Worm (Caenorhabditis elegans) whole organism, young adult: ENCODE data around the gene srbc-57.

Experiments
- B0035.1 ChIP-seq: sonication (generic microtip); optimal IDR thresholded peaks from 2 replicates; lab custom pipeline; 2016; ENCODE audit warnings: missing genetic modification characterization, mild to moderate bottlenecking, missing compliant biosample characterization, missing genotype, missing genetic modification reagents
- F10E7.11 ChIP-seq: sonication (generic microtip); optimal IDR thresholded peaks from 2 replicates; lab custom pipeline; 2017; ENCODE audit warnings: mild to moderate bottlenecking, missing genetic modification characterization, moderate library complexity, missing compliant biosample characterization
- F37B4.10 ChIP-seq: fragments of 200-800 bp; sonication (Bioruptor generic); IDR thresholded peaks from 2 replicates; pipeline ENCODE4 v1.3.6; 2022; ENCODE audit warnings: missing genetic modification characterization, missing compliant biosample characterization
- F57A8.1 ChIP-seq: fragments of 200-800 bp; sonication (Bioruptor generic); optimal IDR thresholded peaks from 2 replicates; lab custom pipeline; 2018; ENCODE audit warnings: mild to moderate bottlenecking, missing genetic modification characterization, moderate library complexity, missing compliant biosample characterization
- K12H6.12 ChIP-seq: fragments of 200-800 bp; sonication (Bioruptor generic); optimal IDR thresholded peaks from 2 replicates; lab custom pipeline; 2018; ENCODE audit warnings: mild to moderate bottlenecking, missing genetic modification characterization, missing compliant biosample characterization
- Y67H2A.10 ChIP-seq: fragments of 200-800 bp; sonication (Bioruptor generic); conservative IDR thresholded peaks from 2 replicates; pipeline ENCODE4 v1.3.6; 2022; ENCODE audit warnings: missing genetic modification reagents, missing genetic modification characterization, missing compliant biosample characterization
- ZK185.1 ChIP-seq: sonication (generic microtip); optimal IDR thresholded peaks from 2 replicates; lab custom pipeline; 2016; ENCODE audit warnings: mild to moderate bottlenecking, missing genetic modification characterization, missing compliant biosample characterization; ENCODE audit not compliant: poor library complexity, severe bottlenecking
- ama-1 ChIP-seq, 3 experiments: fragments of 150-350 bp in 1 of 3; sonication (generic microtip) in 2 of 3; optimal IDR thresholded peaks; 2 replicates each; lab custom pipeline; 2014 to 2018; ENCODE audit warnings: missing biosample characterization in 2 of 3, missing genetic modification characterization in 2 of 3, missing genetic modification reagents in 2 of 3
- ccch-3 ChIP-seq: fragments of 200-800 bp; sonication (Bioruptor generic); optimal IDR thresholded peaks from 2 replicates; lab custom pipeline; 2018; ENCODE audit warnings: mild to moderate bottlenecking, missing genetic modification characterization, missing compliant biosample characterization
- cebp-2 ChIP-seq: fragments of 200-800 bp; sonication (Bioruptor generic); IDR thresholded peaks from 2 replicates; pipeline ENCODE4 v1.3.6; 2022; ENCODE audit warnings: missing genetic modification characterization, missing compliant biosample characterization
- ceh-100 ChIP-seq: fragments of 200-800 bp; sonication (Bioruptor generic); IDR thresholded peaks from 2 replicates; pipeline ENCODE4 v1.3.6; 2022; ENCODE audit warnings: missing genetic modification reagents, missing genetic modification characterization, missing compliant biosample characterization
- egrh-3 ChIP-seq: fragments of 200-800 bp; sonication (Bioruptor generic); IDR thresholded peaks from 2 replicates; pipeline ENCODE4 v1.3.6; 2022; ENCODE audit warnings: missing genetic modification reagents, missing genetic modification characterization, missing compliant biosample characterization
- ets-4 ChIP-seq: fragments of 200-800 bp; sonication (Bioruptor generic); optimal IDR thresholded peaks from 2 replicates; lab custom pipeline; 2018; ENCODE audit warnings: mild to moderate bottlenecking, missing genetic modification characterization, missing compliant biosample characterization
- hlh-26 ChIP-seq: fragments of 200-800 bp; sonication (Bioruptor generic); conservative IDR thresholded peaks from 2 replicates; pipeline ENCODE4 v1.3.6; 2022; ENCODE audit warnings: missing genetic modification reagents, missing genetic modification characterization, missing compliant biosample characterization
- hmg-1.2 ChIP-seq: fragments of 200-800 bp; sonication (Bioruptor generic); IDR thresholded peaks from 2 replicates; pipeline ENCODE4 v1.3.6; 2022; ENCODE audit warnings: missing genetic modification reagents, missing genetic modification characterization, missing compliant biosample characterization
- lin-54 ChIP-seq: fragments of 200-800 bp; sonication (Bioruptor generic); optimal IDR thresholded peaks from 2 replicates; lab custom pipeline; 2018; ENCODE audit warnings: mild to moderate bottlenecking, missing genetic modification characterization, missing compliant biosample characterization
- lsl-1 ChIP-seq: fragments of 200-800 bp; sonication (Bioruptor generic); optimal IDR thresholded peaks from 2 replicates; lab custom pipeline; 2018; ENCODE audit warnings: mild to moderate bottlenecking, missing genetic modification characterization, moderate library complexity, missing compliant biosample characterization
- madf-10 ChIP-seq: sonication (generic microtip); optimal IDR thresholded peaks from 2 replicates; lab custom pipeline; 2016; ENCODE audit warnings: mild to moderate bottlenecking, missing genetic modification characterization, missing compliant biosample characterization
- madf-3 ChIP-seq: fragments of 200-800 bp; sonication (Bioruptor generic); IDR thresholded peaks from 2 replicates; pipeline ENCODE4 v1.3.6; 2022; ENCODE audit warnings: missing genetic modification reagents, missing genetic modification characterization, missing compliant biosample characterization
- nfyb-1 ChIP-seq: fragments of 200-800 bp; sonication (Bioruptor generic); IDR thresholded peaks from 2 replicates; pipeline ENCODE4 v1.3.6; 2022; ENCODE audit warnings: missing genetic modification reagents, missing genetic modification characterization, missing compliant biosample characterization
- nhr-80 ChIP-seq: sonication (generic microtip); optimal IDR thresholded peaks from 2 replicates; lab custom pipeline; 2016; ENCODE audit warnings: missing genetic modification characterization, missing compliant biosample characterization
- pbrm-1 ChIP-seq: fragments of 200-800 bp; sonication (Bioruptor generic); IDR thresholded peaks from 2 replicates; pipeline ENCODE4 v1.3.6; 2022; ENCODE audit warnings: missing genetic modification reagents, missing genetic modification characterization, missing compliant biosample characterization
- rcor-1 ChIP-seq: fragments of 200-800 bp; sonication (Bioruptor generic); IDR thresholded peaks from 2 replicates; pipeline ENCODE4 v1.3.6; 2022; ENCODE audit warnings: missing genetic modification reagents, missing genetic modification characterization, missing compliant biosample characterization
- rpc-1 ChIP-seq, 2 experiments: fragments of 150-350 bp in 1 of 2; sonication (generic microtip) in 1 of 2; optimal IDR thresholded peaks; 2 replicates each; lab custom pipeline; 2014 to 2018; ENCODE audit warnings: missing biosample characterization in 1 of 2, missing genetic modification characterization in 1 of 2, missing genetic modification reagents in 1 of 2, missing genotype in 1 of 2
- sea-2 ChIP-seq: fragments of 200-800 bp; sonication (Bioruptor generic); IDR thresholded peaks from 2 replicates; pipeline ENCODE4 v1.3.6; 2022; ENCODE audit warnings: missing genetic modification characterization, missing compliant biosample characterization
- snpc-4 ChIP-seq, 5 experiments: fragments of 150-350 bp in 1 of 5; sonication (generic microtip) in 4 of 5; optimal IDR thresholded peaks; 2 replicates each; lab custom pipeline; 2014 to 2018; ENCODE audit warnings: missing genetic modification characterization in 5 of 5, missing biosample characterization in 3 of 5, antibody characterized with exemption in 2 of 5, mild to moderate bottlenecking in 2 of 5, missing compliant biosample characterization in 2 of 5, missing genotype in 2 of 5, moderate library complexity in 2 of 5, missing genetic modification reagents in 1 of 5
- tlf-1 ChIP-seq: fragments of 200-800 bp; sonication (Bioruptor generic); optimal IDR thresholded peaks from 2 replicates; lab custom pipeline; 2018; ENCODE audit warnings: mild to moderate bottlenecking, missing genetic modification characterization, missing compliant biosample characterization
- unc-130 ChIP-seq: sonication (generic microtip); optimal IDR thresholded peaks from 2 replicates; lab custom pipeline; 2016; ENCODE audit warnings: missing genetic modification reagents, missing genetic modification characterization, missing compliant biosample characterization
- unc-62 ChIP-seq: fragments of 150-350 bp; optimal IDR thresholded peaks from 2 replicates; lab custom pipeline; 2014; ENCODE audit warnings: missing biosample characterization, missing genetic modification reagents, missing genetic modification characterization
- ztf-26 ChIP-seq: sonication (generic microtip); optimal IDR thresholded peaks from 2 replicates; lab custom pipeline; 2017; ENCODE audit warnings: missing genetic modification characterization, missing compliant biosample characterization
- ztf-3 ChIP-seq: fragments of 200-800 bp; sonication (Bioruptor generic); optimal IDR thresholded peaks from 2 replicates; lab custom pipeline; 2018; ENCODE audit warnings: mild to moderate bottlenecking, missing genetic modification characterization, missing compliant biosample characterization

The srbc-57 gene

ce11 chrV:486684-487083 lies 18.3 kb upstream of the srbc-57 start, which contains the start of gene nhr-211:
Gene nhr-211, plus strand, starts transcription at chrV:486984.
- no peak for TF ChIP-seq lin-54 (GFP tag; lab: Kevin White, UChicago)
- TF ChIP-seq ets-4 (GFP tag; lab: Kevin White, UChicago), result no peak
- TF ChIP-seq sea-2, result no peak

- TF ChIP-seq snpc-4 (GFP tag; optimal IDR thresholded peaks at IDR 0.05; lab: Kevin White, UChicago), result no peak
- TF ChIP-seq snpc-4 (tag; optimal IDR thresholded peaks at IDR 0.05; lab: Kevin White, UChicago), result peak in 2 of 4 experiments; percentile 53 to 77
- peak; percentile 4 for TF ChIP-seq nhr-80
- no peak for TF ChIP-seq unc-130 (GFP tag; lab: Kevin White, UChicago)
- no peak for TF ChIP-seq F10E7.11
- no peak for TF ChIP-seq ama-1 (optimal IDR thresholded peaks at IDR 0.05; lab: Kevin White, UChicago)
- no peak for TF ChIP-seq ama-1 (GFP tag; optimal IDR thresholded peaks at IDR 0.05; lab: Kevin White, UChicago)
- no peak for TF ChIP-seq madf-10 (tag; lab: Kevin White, UChicago)
- TF ChIP-seq pbrm-1 (GFP tag; lab: Robert Waterston, UW), result no peak
- no peak for TF ChIP-seq rpc-1 (optimal IDR thresholded peaks at IDR 0.05; lab: Kevin White, UChicago)
- peak; percentile 17 for TF ChIP-seq rpc-1 (tag; optimal IDR thresholded peaks at IDR 0.05; lab: Kevin White, UChicago)
- no peak for TF ChIP-seq Y67H2A.10 (GFP tag; lab: Robert Waterston, UW)
- no peak for TF ChIP-seq F57A8.1 (GFP tag; lab: Kevin White, UChicago)
- no peak for TF ChIP-seq ceh-100 (GFP tag; lab: Robert Waterston, UW)
- no peak for TF ChIP-seq ZK185.1 (tag; lab: Kevin White, UChicago)
- TF ChIP-seq cebp-2 (GFP tag; lab: Robert Waterston, UW), result no peak
- TF ChIP-seq hmg-1.2, result peak; percentile 11; the same call in 1 of the 2 replicates
- TF ChIP-seq tlf-1 (GFP tag; lab: Kevin White, UChicago), result no peak
- TF ChIP-seq B0035.1 (tag; lab: Kevin White, UChicago), result no peak
- no peak for TF ChIP-seq ccch-3 (GFP tag; lab: Kevin White, UChicago)
- no peak for TF ChIP-seq hlh-26 (GFP tag; lab: Robert Waterston, UW)
- TF ChIP-seq ztf-26 (tag; lab: Kevin White, UChicago), result no peak
- no peak for TF ChIP-seq ztf-3 (GFP tag; lab: Kevin White, UChicago)
- no peak for TF ChIP-seq K12H6.12 (tag; lab: Kevin White, UChicago)
- TF ChIP-seq egrh-3, result no peak
Measured at ce11 chrV:484285-484890, 16.0 kb upstream of the srbc-57 start, which contains the start of gene nhr-212. Gene nhr-212, plus strand, starts transcription at chrV:484857.

DNA sequence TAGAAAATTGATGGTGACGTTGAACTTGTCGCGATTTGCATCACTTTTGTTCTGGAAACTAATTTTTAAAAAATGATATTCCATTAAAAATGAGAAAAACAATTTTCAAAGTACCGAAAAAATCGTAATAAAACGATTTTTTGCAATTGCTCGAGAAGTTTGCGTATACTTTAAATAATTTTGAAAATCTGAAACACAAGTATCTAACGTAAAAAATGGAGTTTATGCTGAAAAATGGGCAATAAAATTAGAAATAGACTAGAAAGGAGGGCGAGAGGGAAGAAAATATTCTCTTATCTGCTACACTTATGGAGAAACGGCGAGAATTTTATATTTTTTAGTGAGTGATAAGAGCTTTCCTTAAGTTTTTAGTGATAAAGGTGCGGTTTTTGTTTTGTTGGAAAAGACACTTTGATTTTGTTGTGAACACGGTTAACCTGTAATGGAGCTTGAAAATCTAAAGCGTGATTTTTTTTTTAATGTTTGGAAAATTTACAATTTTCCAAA lies 15.0 kb upstream of the srbc-57 start, which contains the start of gene nhr-130:
nhr-130 (minus strand) TSS at position 51 of the 507 bp plus-strand sequence.
- no peak for TF ChIP-seq F37B4.10 (GFP tag; lab: Robert Waterston, UW)
- TF ChIP-seq nhr-80, result peak; percentile 42

- no peak for TF ChIP-seq unc-62
- TF ChIP-seq nfyb-1 (GFP tag; lab: Robert Waterston, UW), result peak; percentile 91
Measured at ce11 chrV:482860-483259, 14.5 kb upstream of the srbc-57 start.

- TF ChIP-seq rcor-1 (GFP tag; lab: Robert Waterston, UW) (no peak), lsl-1 (GFP tag; lab: Kevin White, UChicago) (no peak), nhr-80 (peak; percentile 30), madf-3 (no peak)
- TF ChIP-seq, all 124 proteins: peak for 1
Measured at ce11 chrV:479046-479445, 10.7 kb upstream of the srbc-57 start.
